Worm (Caenorhabditis elegans): ENCODE results near the gene H37A05.2.

Gene H37A05.2

DNA sequence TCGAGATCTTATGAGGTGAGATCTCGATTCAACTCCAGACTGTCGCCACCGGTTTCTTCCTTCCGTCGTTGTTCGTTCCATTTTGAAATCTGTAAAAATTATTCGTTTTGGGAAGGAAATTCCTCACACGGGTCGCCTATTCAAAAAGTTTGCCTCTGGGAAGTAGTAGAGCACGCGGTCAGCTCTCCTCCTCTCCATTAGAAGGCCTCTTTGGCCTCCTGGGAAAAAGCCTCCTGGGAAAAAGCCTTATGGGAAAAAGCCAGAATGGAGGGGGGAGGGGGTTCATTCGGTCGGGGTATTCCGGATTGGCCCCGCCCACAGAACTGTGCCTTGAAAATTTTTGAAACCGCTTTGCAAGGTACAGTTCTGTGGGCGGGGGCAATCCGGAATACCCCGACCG lies 13.6 kb upstream of the H37A05.2 start:
- TF ChIP-seq fkh-10 (GFP tag; optimal IDR thresholded peaks at IDR 0.05) (no peak), sptf-1 (tag; optimal IDR thresholded peaks at IDR 0.05) (no peak), rnt-1 (tag; optimal IDR thresholded peaks at IDR 0.05) (no peak), nhr-237 (tag; optimal IDR thresholded peaks at IDR 0.05) (no peak), nhr-84 (tag; optimal IDR thresholded peaks at IDR 0.05) (no peak), C16A3.4 (tag; optimal IDR thresholded peaks at IDR 0.05) (no peak), ceh-82 (tag; optimal IDR thresholded peaks at IDR 0.05) (no peak), egl-13 (tag; optimal IDR thresholded peaks at IDR 0.05) (no peak), nhr-20 (tag; optimal IDR thresholded peaks at IDR 0.05) (no peak), ceh-88 (GFP tag; IDR thresholded peaks at IDR 0.05) (no peak), lin-15B (tag; optimal IDR thresholded peaks at IDR 0.05) (no peak), ztf-4 (tag; optimal IDR thresholded peaks at IDR 0.05) (no peak), lsy-2 (tag; optimal IDR thresholded peaks at IDR 0.05) (no peak), nhr-47 (tag; optimal IDR thresholded peaks at IDR 0.05) (no peak), grh-1 (GFP tag; IDR thresholded peaks at IDR 0.05) (no peak), Y116A8C.19 (tag; optimal IDR thresholded peaks at IDR 0.05; ENCODE audit: borderline replicate concordance) (no peak), ztf-11 (tag; optimal IDR thresholded peaks at IDR 0.05) (no peak), hpl-2 (GFP tag; optimal IDR thresholded peaks at IDR 0.05) (no peak)

DNA sequence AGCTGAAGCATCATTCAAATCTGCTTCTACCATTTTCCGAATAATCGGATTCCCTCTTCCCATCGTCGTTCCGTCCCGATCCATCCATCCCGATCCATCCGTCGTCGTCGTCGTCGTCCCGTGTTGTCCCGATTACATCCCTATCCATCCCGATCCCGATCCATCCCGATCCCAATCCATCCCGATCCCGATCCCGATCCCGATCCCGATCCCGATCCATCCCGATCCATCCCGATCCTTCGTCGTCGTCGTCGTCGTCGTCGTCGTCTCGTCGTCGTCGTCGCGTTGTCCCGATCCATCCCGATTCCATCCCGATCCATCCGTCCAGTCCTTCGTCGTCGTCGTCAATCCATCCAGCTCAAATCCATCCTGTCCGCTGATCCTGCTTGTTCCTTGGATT lies 13.1 kb upstream of the H37A05.2 start:
- no peak for TF ChIP-seq efl-3 (GFP tag; optimal IDR thresholded peaks at IDR 0.05)
- TF ChIP-seq hlh-17 (GFP tag; optimal IDR thresholded peaks at IDR 0.05; ENCODE audit: borderline replicate concordance): no peak
- no peak for TF ChIP-seq ets-5 (GFP tag; IDR thresholded peaks at IDR 0.05)
- TF ChIP-seq dsc-1 (tag; optimal IDR thresholded peaks at IDR 0.05): no peak
- TF ChIP-seq nhr-28 (tag; optimal IDR thresholded peaks at IDR 0.05): no peak
- no peak for TF ChIP-seq nhr-76 (tag; optimal IDR thresholded peaks at IDR 0.05)
- TF ChIP-seq unc-62 (GFP tag; optimal IDR thresholded peaks at IDR 0.05): no peak
- TF ChIP-seq alr-1 (tag; optimal IDR thresholded peaks at IDR 0.05; ENCODE audit: borderline replicate concordance): no peak
- TF ChIP-seq nhr-19 (GFP tag; conservative IDR thresholded peaks at IDR 0.05): no peak
- no peak for TF ChIP-seq skn-1 (tag; optimal IDR thresholded peaks at IDR 0.05)
- TF ChIP-seq tbx-2 (tag; optimal IDR thresholded peaks at IDR 0.05): no peak
- TF ChIP-seq mab-9 (GFP tag; IDR thresholded peaks at IDR 0.05): no peak
- TF ChIP-seq rnt-1 (tag; optimal IDR thresholded peaks at IDR 0.05): no peak
- no peak for TF ChIP-seq zag-1 (tag; optimal IDR thresholded peaks at IDR 0.05)
- no peak for TF ChIP-seq F16B12.6 (tag; optimal IDR thresholded peaks at IDR 0.05)

DNA sequence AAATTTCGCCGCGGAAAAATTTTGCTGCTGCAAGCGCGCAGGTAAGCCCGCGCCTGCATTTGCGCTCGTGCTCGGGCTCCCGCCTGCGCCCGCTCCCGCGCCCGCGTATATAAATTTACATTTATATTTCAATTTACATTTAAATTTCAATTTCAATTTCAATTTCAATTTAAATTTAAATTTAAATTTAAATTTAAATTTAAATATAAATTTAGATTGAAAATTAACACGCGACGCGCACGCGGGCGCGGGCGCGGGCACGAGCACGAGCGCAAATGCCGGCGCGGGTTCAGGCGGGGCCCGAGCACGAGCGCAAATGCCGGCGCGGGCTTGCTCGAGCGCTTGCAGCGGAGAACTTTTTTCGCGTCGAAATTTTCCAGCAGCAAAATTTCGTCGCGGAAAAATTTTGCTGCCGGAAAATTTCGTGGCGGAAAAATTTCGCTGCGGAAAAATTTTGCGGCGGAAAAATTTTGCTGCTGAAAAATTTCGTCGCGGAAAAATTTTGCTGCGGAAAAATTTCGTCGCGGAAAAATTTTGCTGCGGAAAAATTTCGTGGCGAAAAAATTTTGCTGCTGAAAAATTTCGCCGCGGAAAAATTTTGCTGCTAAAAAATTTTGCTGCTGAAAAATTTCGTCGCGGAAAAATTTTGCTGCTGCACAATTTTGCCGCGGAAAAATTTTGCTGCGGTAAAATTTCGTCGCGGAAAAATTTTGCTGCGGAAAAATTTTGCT lies 12.0 kb upstream of the H37A05.2 start:
- TF ChIP-seq ztf-11 (tag; optimal IDR thresholded peaks at IDR 0.05) (no peak), mab-9 (GFP tag; IDR thresholded peaks at IDR 0.05) (peak; percentile 72; the same call in 1 of the 2 replicates), ceh-8 (GFP tag; optimal IDR thresholded peaks at IDR 0.05) (peak; percentile 98)

DNA sequence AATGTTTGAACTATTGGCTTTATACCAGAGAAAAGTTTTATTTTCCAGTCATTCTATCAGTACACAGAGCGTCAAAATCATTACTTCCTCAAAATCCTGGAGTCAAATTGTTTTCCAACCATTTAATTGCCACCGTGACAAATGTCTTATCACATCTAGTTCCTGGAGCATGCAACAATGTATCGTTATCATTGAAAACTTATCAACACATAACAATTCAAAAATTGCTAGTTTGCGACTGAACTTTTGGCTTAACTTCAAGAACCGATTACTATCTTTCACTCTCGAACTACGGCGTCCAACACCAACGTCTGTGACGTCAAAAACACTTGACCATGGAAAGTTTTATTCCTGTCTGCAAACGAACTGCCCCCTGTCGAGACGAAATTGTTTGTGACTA lies 4.0 kb upstream of the H37A05.2 start:
- TF ChIP-seq nhr-71 (tag; optimal IDR thresholded peaks at IDR 0.05) (peak; percentile 20), pax-3 (tag; optimal IDR thresholded peaks at IDR 0.05) (peak; percentile 30), jun-1 (tag; optimal IDR thresholded peaks at IDR 0.05) (peak; percentile 3), ceh-63 (GFP tag; optimal IDR thresholded peaks at IDR 0.05) (no peak), sox-4 (tag; optimal IDR thresholded peaks at IDR 0.05) (no peak), tlp-1 (tag; optimal IDR thresholded peaks at IDR 0.05) (no peak), C04F5.9 (tag; optimal IDR thresholded peaks at IDR 0.05) (no peak), hlh-17 (GFP tag; optimal IDR thresholded peaks at IDR 0.05; ENCODE audit: borderline replicate concordance) (no peak), fkh-8 (tag; optimal IDR thresholded peaks at IDR 0.05) (no peak), isw-1 (GFP tag; IDR thresholded peaks at IDR 0.05) (no peak), hpl-2 (GFP tag; optimal IDR thresholded peaks at IDR 0.05) (no peak), ztf-4 (tag; optimal IDR thresholded peaks at IDR 0.05) (no peak), lin-14 (GFP tag; optimal IDR thresholded peaks at IDR 0.05) (peak; percentile 14), snpc-4 (tag; optimal IDR thresholded peaks at IDR 0.05) (no peak), egl-27 (tag; optimal IDR thresholded peaks at IDR 0.05) (no peak), elt-2 (tag; optimal IDR thresholded peaks at IDR 0.05) (peak; percentile 94)
